Worm (Caenorhabditis elegans) whole organism, L3 larva: ENCODE data around the gene Y6E2A.7.
"Not testable (repeated sequence)": the region's sequence is repeated elsewhere in the genome, so short reads cannot be mapped to it uniquely, and the experiment has no call there.

ENCODE experiments used
- R02D3.7 ChIP-seq: fragments of 150-350 bp; optimal IDR thresholded peaks from 2 replicates; lab custom pipeline; 2014; ENCODE audit warnings: missing biosample characterization, missing genetic modification characterization
- aly-2 ChIP-seq: fragments of 150-350 bp; optimal IDR thresholded peaks from 2 replicates; lab custom pipeline; 2014; ENCODE audit warnings: missing biosample characterization, missing genetic modification characterization
- ama-1 ChIP-seq: fragments of 150-350 bp; optimal IDR thresholded peaks from 2 replicates; lab custom pipeline; 2018
- ceh-16 ChIP-seq: sonication (generic microtip); optimal IDR thresholded peaks from 2 replicates; lab custom pipeline; 2017; ENCODE audit warnings: missing biosample characterization, missing genetic modification characterization
- ceh-28 ChIP-seq: fragments of 150-350 bp; optimal IDR thresholded peaks from 2 replicates; lab custom pipeline; 2014; ENCODE audit warnings: missing biosample characterization, missing genetic modification reagents, missing genetic modification characterization
- ceh-82 ChIP-seq: fragments of 150-350 bp; optimal IDR thresholded peaks from 2 replicates; lab custom pipeline; 2014; ENCODE audit warnings: missing biosample characterization, missing genetic modification characterization
- ceh-9 ChIP-seq: sonication (generic microtip); optimal IDR thresholded peaks from 2 replicates; lab custom pipeline; 2018; ENCODE audit warnings: missing biosample characterization, missing genetic modification characterization
- daf-12 ChIP-seq: fragments of 150-350 bp; optimal IDR thresholded peaks from 2 replicates; lab custom pipeline; 2014; ENCODE audit warnings: missing biosample characterization, missing genetic modification reagents, missing genetic modification characterization
- egl-27 ChIP-seq: sonication (generic microtip); optimal IDR thresholded peaks from 4 replicates; lab custom pipeline; 2017; ENCODE audit warnings: missing biosample characterization, missing genetic modification reagents, missing genetic modification characterization
- egl-5 ChIP-seq: fragments of 150-350 bp; optimal IDR thresholded peaks from 2 replicates; lab custom pipeline; 2017; ENCODE audit warnings: missing biosample characterization, missing genetic modification reagents, missing genetic modification characterization, inconsistent platforms
- elt-3 ChIP-seq, 3 experiments: fragments of 150-350 bp in 1 of 3; sonication (generic microtip) in 2 of 3; optimal IDR thresholded peaks; 2 replicates in 2 of 3; 4 replicates in 1 of 3; lab custom pipeline; 2014 to 2017; ENCODE audit warnings: missing biosample characterization in 3 of 3, missing genetic modification characterization in 3 of 3
- fkh-2 ChIP-seq: fragments of 150-350 bp; optimal IDR thresholded peaks from 2 replicates; lab custom pipeline; 2014; ENCODE audit warnings: missing biosample characterization, missing genetic modification reagents, missing genetic modification characterization
- fos-1 ChIP-seq: fragments of 150-350 bp; optimal IDR thresholded peaks from 2 replicates; lab custom pipeline; 2014; ENCODE audit warnings: missing biosample characterization, missing genetic modification characterization
- hmg-11 ChIP-seq: sonication (generic microtip); optimal IDR thresholded peaks from 2 replicates; lab custom pipeline; 2016; ENCODE audit warnings: missing genetic modification characterization, missing compliant biosample characterization
- jun-1 ChIP-seq: fragments of 150-350 bp; optimal IDR thresholded peaks from 2 replicates; lab custom pipeline; 2014; ENCODE audit warnings: missing biosample characterization, missing genetic modification reagents, missing genetic modification characterization
- lsy-12 ChIP-seq: sonication (generic microtip); optimal IDR thresholded peaks from 2 replicates; lab custom pipeline; 2016; ENCODE audit warnings: mild to moderate bottlenecking, missing genetic modification characterization, missing compliant biosample characterization
- mdl-1 ChIP-seq: fragments of 150-350 bp; optimal IDR thresholded peaks from 2 replicates; lab custom pipeline; 2014; ENCODE audit warnings: missing biosample characterization, missing genetic modification characterization
- mml-1 ChIP-seq: fragments of 150-350 bp; sonication (generic microtip); optimal IDR thresholded peaks from 3 replicates; lab custom pipeline; 2014; ENCODE audit warnings: missing biosample characterization, missing genetic modification characterization
- nhr-12 ChIP-seq: fragments of 150-350 bp; optimal IDR thresholded peaks from 2 replicates; lab custom pipeline; 2014; ENCODE audit warnings: missing biosample characterization, missing genetic modification characterization
- nhr-23 ChIP-seq: fragments of 150-350 bp; optimal IDR thresholded peaks from 2 replicates; lab custom pipeline; 2014; ENCODE audit warnings: missing biosample characterization, missing genetic modification reagents, missing genetic modification characterization
- nhr-237 ChIP-seq: fragments of 150-350 bp; optimal IDR thresholded peaks from 2 replicates; lab custom pipeline; 2014; ENCODE audit warnings: missing biosample characterization, missing genetic modification characterization
- nhr-25 ChIP-seq: sonication (generic microtip); optimal IDR thresholded peaks from 2 replicates; lab custom pipeline; 2017; ENCODE audit warnings: missing biosample characterization, missing genetic modification characterization
- nhr-28 ChIP-seq: fragments of 150-350 bp; optimal IDR thresholded peaks from 2 replicates; lab custom pipeline; 2014; ENCODE audit warnings: missing biosample characterization, missing genetic modification characterization
- nhr-43 ChIP-seq: sonication (generic microtip); optimal IDR thresholded peaks from 2 replicates; lab custom pipeline; 2016; ENCODE audit warnings: mild to moderate bottlenecking, missing genetic modification characterization, missing compliant biosample characterization; ENCODE audit not compliant: poor library complexity, severe bottlenecking
- nhr-67 ChIP-seq: fragments of 150-350 bp; optimal IDR thresholded peaks from 2 replicates; lab custom pipeline; 2014; ENCODE audit warnings: missing biosample characterization, missing genetic modification characterization
- pha-4 ChIP-seq: fragments of 150-350 bp; optimal IDR thresholded peaks from 2 replicates; lab custom pipeline; 2014; ENCODE audit warnings: missing biosample characterization, missing genetic modification reagents, missing genetic modification characterization
- pqm-1 ChIP-seq: fragments of 150-350 bp; optimal IDR thresholded peaks from 2 replicates; lab custom pipeline; 2017; ENCODE audit warnings: missing biosample characterization, missing genetic modification characterization, inconsistent platforms
- sea-2 ChIP-seq: fragments of 150-350 bp; sonication (generic microtip); optimal IDR thresholded peaks from 4 replicates; lab custom pipeline; 2014; ENCODE audit warnings: missing biosample characterization, missing genetic modification reagents, missing genetic modification characterization
- skn-1 ChIP-seq: fragments of 150-350 bp; optimal IDR thresholded peaks from 2 replicates; lab custom pipeline; 2014; ENCODE audit warnings: missing biosample characterization, missing genetic modification characterization
- snpc-4 ChIP-seq: fragments of 150-350 bp; optimal IDR thresholded peaks from 2 replicates; lab custom pipeline; 2014; ENCODE audit warnings: missing biosample characterization, missing genetic modification characterization
- tbx-2 ChIP-seq: sonication (generic microtip); optimal IDR thresholded peaks from 2 replicates; lab custom pipeline; 2016; ENCODE audit warnings: mild to moderate bottlenecking, missing genetic modification characterization, missing compliant biosample characterization
- unc-39 ChIP-seq: sonication (generic microtip); optimal IDR thresholded peaks from 4 replicates; lab custom pipeline; 2017; ENCODE audit warnings: missing biosample characterization, missing genetic modification characterization
- unc-62 ChIP-seq: fragments of 150-350 bp; sonication (generic microtip); optimal IDR thresholded peaks from 4 replicates; lab custom pipeline; 2014; ENCODE audit warnings: missing biosample characterization, missing genetic modification reagents, missing genetic modification characterization
- zag-1 ChIP-seq: fragments of 150-350 bp; optimal IDR thresholded peaks from 2 replicates; lab custom pipeline; 2014; ENCODE audit warnings: missing biosample characterization, missing genetic modification characterization
- ztf-11 ChIP-seq: fragments of 150-350 bp; optimal IDR thresholded peaks from 2 replicates; lab custom pipeline; 2014; ENCODE audit warnings: missing biosample characterization, missing genetic modification characterization
- ztf-4 ChIP-seq: fragments of 150-350 bp; optimal IDR thresholded peaks from 2 replicates; lab custom pipeline; 2014; ENCODE audit warnings: missing biosample characterization, missing genetic modification characterization

Y6E2A.7 gene

DNA sequence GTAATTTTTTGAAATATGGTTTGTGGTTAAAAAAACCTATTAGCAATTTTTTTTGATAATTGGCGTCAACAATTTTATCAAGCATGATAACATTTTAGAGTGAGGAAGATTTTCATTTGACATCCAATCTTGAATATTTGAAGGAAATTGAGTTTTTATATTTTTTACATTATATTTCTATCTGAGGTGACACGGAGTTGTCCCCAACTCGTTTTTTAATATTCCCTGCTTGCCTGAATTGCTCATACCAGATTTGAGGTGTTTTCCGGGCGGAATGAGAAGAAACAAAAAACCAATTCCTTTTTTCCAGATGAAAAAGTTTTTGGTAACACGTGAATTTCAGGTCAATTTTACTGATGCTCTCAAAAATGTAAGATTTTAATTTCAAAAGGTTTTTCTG lies at the start of gene Y6E2A.7:
Y6E2A.7 (plus strand) TSS at position 301 of the 400 bp plus-strand sequence.
- TF ChIP-seq R02D3.7 (tag; lab: Kevin White, UChicago): no peak
- TF ChIP-seq nhr-237 (tag; lab: Kevin White, UChicago): no peak
- TF ChIP-seq aly-2: no peak
- TF ChIP-seq pha-4 (tag; lab: Kevin White, UChicago): no peak
- no peak for TF ChIP-seq egl-5 (tag; lab: Kevin White, UChicago)
- TF ChIP-seq ceh-9: no peak
- TF ChIP-seq zag-1 (tag; lab: Kevin White, UChicago): no peak
- TF ChIP-seq ama-1: no peak
- no peak for TF ChIP-seq ceh-16 (tag; lab: Kevin White, UChicago)
- no peak for TF ChIP-seq mml-1 (tag; lab: Kevin White, UChicago)
- TF ChIP-seq unc-39 (tag; lab: Kevin White, UChicago): no peak
- no peak for TF ChIP-seq sea-2 (GFP tag; lab: Kevin White, UChicago)
- no peak for TF ChIP-seq daf-12
- TF ChIP-seq hmg-11 (tag; lab: Kevin White, UChicago): no peak
- no peak for TF ChIP-seq tbx-2 (tag; lab: Kevin White, UChicago)
- no peak for TF ChIP-seq unc-62 (GFP tag; lab: Kevin White, UChicago)
- TF ChIP-seq nhr-12: no peak
- TF ChIP-seq ztf-4 (tag; lab: Kevin White, UChicago): no peak
- TF ChIP-seq elt-3 (tag; optimal IDR thresholded peaks at IDR 0.05; lab: Kevin White, UChicago): no peak

DNA sequence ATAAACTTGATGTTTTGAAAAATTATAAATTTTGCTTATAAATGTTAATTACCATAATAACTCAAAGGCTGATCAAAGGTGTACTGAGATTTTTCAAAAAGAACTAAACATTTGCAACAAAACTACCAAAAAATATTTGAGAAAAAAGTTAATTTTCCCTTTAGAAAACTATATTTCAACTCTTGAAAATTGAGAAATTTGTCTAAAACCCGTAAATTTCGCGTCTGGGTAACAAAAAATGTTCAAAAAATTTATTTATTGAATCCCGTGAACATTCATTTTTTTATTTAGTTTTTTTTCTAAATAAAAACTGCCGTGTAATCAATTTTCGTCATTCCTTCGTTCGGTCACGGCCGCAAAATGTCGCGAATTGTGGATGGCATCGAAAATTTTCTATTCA lies 49.5 kb upstream of the Y6E2A.7 start, which contains the start of gene K06B4.15:
K06B4.15 (plus strand) TSS at position 301 of the 400 bp plus-strand sequence.
- TF ChIP-seq pha-4 (tag; lab: Kevin White, UChicago); nhr-43; pqm-1 (tag; lab: Kevin White, UChicago): not testable (repeated sequence)
- TF ChIP-seq, all 47 proteins: peak for 0; not testable (repeated sequence) for 47

ce11 chrV:15673707-15674106 lies 46.0 kb upstream of the Y6E2A.7 start, which contains the start of gene nhr-51:
TSS of gene nhr-51 (plus strand) at chrV:15674007.
- TF ChIP-seq snpc-4 (tag; lab: Kevin White, UChicago) (no peak), elt-3 (tag; optimal IDR thresholded peaks at IDR 0.05; lab: Kevin White, UChicago) (no peak), zag-1 (tag; lab: Kevin White, UChicago) (no peak), ceh-28 (tag; lab: Kevin White, UChicago) (no peak), fkh-2 (tag; lab: Kevin White, UChicago) (no peak), nhr-25 (tag; lab: Kevin White, UChicago) (no peak), skn-1 (tag; lab: Kevin White, UChicago) (no peak), nhr-12 (no peak), fos-1 (tag; lab: Kevin White, UChicago) (no peak), R02D3.7 (tag; lab: Kevin White, UChicago) (no peak)

DNA sequence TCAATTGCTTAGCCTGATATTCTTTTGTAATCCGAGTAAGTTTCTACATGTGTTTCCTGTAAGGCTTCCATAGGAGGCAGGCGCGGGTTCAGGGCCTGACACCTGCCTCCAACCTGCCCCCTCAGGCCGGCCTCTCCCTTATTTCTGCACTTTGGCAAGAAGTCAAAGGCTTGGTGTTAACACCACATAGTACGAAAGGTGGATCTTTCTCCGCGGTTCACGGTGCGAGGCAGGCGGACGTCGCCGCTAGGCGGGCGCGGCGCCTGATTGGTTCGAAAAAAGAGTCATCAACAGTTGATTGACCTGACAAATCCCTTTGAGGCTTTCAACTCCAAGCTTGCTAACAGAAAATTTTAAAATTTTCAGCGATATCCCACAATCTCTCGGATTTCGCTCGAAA lies 44.8 kb upstream of the Y6E2A.7 start:
- no peak for TF ChIP-seq ceh-82 (tag; lab: Kevin White, UChicago)
- no peak for TF ChIP-seq fos-1 (tag; lab: Kevin White, UChicago)
- TF ChIP-seq pqm-1 (tag; lab: Kevin White, UChicago): no peak
- TF ChIP-seq fkh-2 (tag; lab: Kevin White, UChicago): no peak
- no peak for TF ChIP-seq nhr-28 (tag; lab: Kevin White, UChicago)
- no peak for TF ChIP-seq lsy-12 (tag; lab: Kevin White, UChicago)
- TF ChIP-seq mdl-1 (tag; lab: Kevin White, UChicago): no peak
- TF ChIP-seq ztf-4 (tag; lab: Kevin White, UChicago): no peak
- TF ChIP-seq nhr-12: no peak
- no peak for TF ChIP-seq ztf-11 (tag; lab: Kevin White, UChicago)
- TF ChIP-seq tbx-2 (tag; lab: Kevin White, UChicago): no peak
- no peak for TF ChIP-seq egl-27 (tag; lab: Kevin White, UChicago)
- no peak for TF ChIP-seq ama-1
- TF ChIP-seq nhr-237 (tag; lab: Kevin White, UChicago): no peak
- no peak for TF ChIP-seq jun-1 (tag; lab: Kevin White, UChicago)
- TF ChIP-seq hmg-11 (tag; lab: Kevin White, UChicago): no peak
- no peak for TF ChIP-seq zag-1 (tag; lab: Kevin White, UChicago)
- no peak for TF ChIP-seq unc-62 (GFP tag; lab: Kevin White, UChicago)
- no peak for TF ChIP-seq nhr-67 (tag; lab: Kevin White, UChicago)
- TF ChIP-seq nhr-23 (tag; lab: Kevin White, UChicago): no peak
